Worm (Caenorhabditis elegans): Measurements from ENCODE around the gene gar-2.

DNA sequence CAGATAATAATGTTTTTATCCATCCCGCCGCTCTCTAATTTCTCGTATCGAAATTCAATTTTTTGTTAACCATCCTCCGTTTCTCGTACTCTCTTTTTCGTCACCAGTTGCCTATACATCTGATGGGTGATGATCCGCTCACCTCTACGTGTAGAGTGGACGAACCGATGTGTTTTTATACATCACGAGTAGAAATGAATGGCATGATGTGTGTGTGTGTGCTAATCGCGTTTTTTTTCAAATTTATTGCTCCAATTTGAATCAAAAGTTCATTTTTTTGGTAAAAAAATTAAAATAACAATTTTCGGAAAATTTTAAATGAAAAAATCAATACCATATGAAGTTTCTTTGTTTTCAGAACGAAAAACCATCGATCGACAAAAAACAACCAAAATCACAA, 46.8 kb downstream of the gar-2 start:
- TF ChIP-seq lir-3 (tag; optimal IDR thresholded peaks at IDR 0.05): no peak
- TF ChIP-seq egl-27 (tag; optimal IDR thresholded peaks at IDR 0.05): no peak
- TF ChIP-seq unc-130 (GFP tag; optimal IDR thresholded peaks at IDR 0.05): no peak
- TF ChIP-seq mep-1 (tag; optimal IDR thresholded peaks at IDR 0.05): no peak
- TF ChIP-seq nhr-237 (tag; optimal IDR thresholded peaks at IDR 0.05): no peak
- no peak for TF ChIP-seq ama-1 (optimal IDR thresholded peaks at IDR 0.05)
- no peak for TF ChIP-seq Y48G9A.11 (GFP tag; IDR thresholded peaks at IDR 0.05)
- no peak for TF ChIP-seq arid-1 (GFP tag; conservative IDR thresholded peaks at IDR 0.05)
- no peak for TF ChIP-seq lin-15B (tag; optimal IDR thresholded peaks at IDR 0.05)
